Fruit fly (Drosophila melanogaster) whole organism, embryonic: ENCODE data around the gene Dhc62B.
A peak's percentile ranks its signal among the peaks of the same experiment; 100 is the strongest.

ENCODE experiments used
- CG11085 ChIP-seq: fragments of 200-800 bp; sonication (Bioruptor generic); IDR thresholded peaks from 2 replicates; pipeline ENCODE4 v1.3.6; 2022; ENCODE audit warnings: missing biosample characterization, missing genetic modification characterization
- CG11723 ChIP-seq: fragments of 200-800 bp; sonication (Bioruptor generic); optimal IDR thresholded peaks from 2 replicates; lab custom pipeline; 2017; ENCODE audit warnings: missing biosample characterization, mild to moderate bottlenecking, missing genetic modification characterization
- CG13894 ChIP-seq: fragments of 200-800 bp; sonication (Bioruptor generic); optimal IDR thresholded peaks from 3 replicates; lab custom pipeline; 2018; ENCODE audit warnings: missing biosample characterization, mild to moderate bottlenecking, missing genetic modification characterization, moderate library complexity
- CG17359 ChIP-seq: fragments of 200-800 bp; sonication (Bioruptor generic); optimal IDR thresholded peaks from 3 replicates; lab custom pipeline; 2018; ENCODE audit warnings: missing biosample characterization, mild to moderate bottlenecking, missing genetic modification characterization, moderate library complexity
- CG17361 ChIP-seq: fragments of 200-800 bp; sonication (Bioruptor generic); IDR thresholded peaks from 3 replicates; pipeline ENCODE4 v1.3.6; 2022; ENCODE audit warnings: missing biosample characterization, missing genetic modification characterization
- CG18476 ChIP-seq: fragments of 200-800 bp; sonication (Bioruptor generic); optimal IDR thresholded peaks from 2 replicates; lab custom pipeline; 2016; ENCODE audit warnings: missing biosample characterization, mild to moderate bottlenecking, missing genetic modification characterization
- CG2129 ChIP-seq: fragments of 200-800 bp; sonication (Bioruptor generic); IDR thresholded peaks from 2 replicates; pipeline ENCODE4 v1.3.6; 2022; ENCODE audit warnings: missing biosample characterization, missing genetic modification characterization; ENCODE audit not compliant: partially characterized antibody
- CG2678 ChIP-seq: fragments of 200-800 bp; sonication (Bioruptor generic); optimal IDR thresholded peaks from 3 replicates; lab custom pipeline; 2019; ENCODE audit warnings: missing biosample characterization, mild to moderate bottlenecking, missing genetic modification characterization, moderate library complexity
- CG30403 ChIP-seq: fragments of 200-800 bp; sonication (Bioruptor generic); optimal IDR thresholded peaks from 3 replicates; lab custom pipeline; 2016; ENCODE audit warnings: missing biosample characterization, missing genetic modification characterization
- CG31388 ChIP-seq: fragments of 200-800 bp; sonication (Bioruptor generic); optimal IDR thresholded peaks from 2 replicates; lab custom pipeline; 2016; ENCODE audit warnings: missing biosample characterization, missing genetic modification characterization
- CG5953 ChIP-seq: fragments of 200-800 bp; sonication (Bioruptor generic); IDR thresholded peaks from 2 replicates; pipeline ENCODE4 v1.3.6; 2022; ENCODE audit warnings: missing biosample characterization, missing genetic modification characterization
- CG6854 ChIP-seq: fragments of 200-800 bp; sonication (Bioruptor generic); optimal IDR thresholded peaks from 3 replicates; lab custom pipeline; 2017; ENCODE audit warnings: missing biosample characterization, mild to moderate bottlenecking, missing genetic modification characterization
- CG7556 ChIP-seq: fragments of 200-800 bp; sonication (Bioruptor generic); optimal IDR thresholded peaks from 2 replicates; lab custom pipeline; 2017; ENCODE audit warnings: missing biosample characterization, mild to moderate bottlenecking, missing genetic modification characterization
- CG7928 ChIP-seq: fragments of 200-800 bp; sonication (Bioruptor generic); optimal IDR thresholded peaks from 2 replicates; lab custom pipeline; 2017; ENCODE audit warnings: missing biosample characterization, mild to moderate bottlenecking, missing genetic modification characterization
- CG7963 ChIP-seq: fragments of 200-800 bp; sonication (Bioruptor generic); IDR thresholded peaks from 3 replicates; pipeline ENCODE4 v1.3.6; 2022; ENCODE audit warnings: missing biosample characterization, missing genetic modification characterization; ENCODE audit not compliant: partially characterized antibody
- CG8924 ChIP-seq: fragments of 200-800 bp; optimal IDR thresholded peaks from 3 replicates; lab custom pipeline; 2019; ENCODE audit warnings: missing biosample characterization, mild to moderate bottlenecking, missing genetic modification characterization, moderate library complexity
- CG9727 ChIP-seq: fragments of 200-800 bp; sonication (Bioruptor generic); optimal IDR thresholded peaks from 3 replicates; lab custom pipeline; 2017; ENCODE audit warnings: missing biosample characterization, mild to moderate bottlenecking, missing genetic modification characterization
- CG9932 ChIP-seq: fragments of 200-800 bp; sonication (Bioruptor generic); IDR thresholded peaks from 2 replicates; pipeline ENCODE4 v1.3.6; 2022; ENCODE audit warnings: missing biosample characterization, missing genetic modification characterization
- Deaf1 ChIP-seq: fragments of 200-800 bp; optimal IDR thresholded peaks from 3 replicates; lab custom pipeline; 2019; ENCODE audit warnings: missing biosample characterization, mild to moderate bottlenecking, missing genetic modification characterization, moderate library complexity
- E2f2 ChIP-seq: fragments of 200-800 bp; sonication (Bioruptor generic); IDR thresholded peaks from 2 replicates; pipeline ENCODE4 v1.3.6; 2022; ENCODE audit warnings: missing biosample characterization, missing genetic modification characterization
- Ets97D ChIP-seq: fragments of 200-800 bp; sonication (Bioruptor generic); optimal IDR thresholded peaks from 3 replicates; lab custom pipeline; 2016; ENCODE audit warnings: missing biosample characterization, missing genetic modification characterization
- H2.0 ChIP-seq: fragments of 200-800 bp; sonication (Bioruptor generic); IDR thresholded peaks from 2 replicates; pipeline ENCODE4 v1.3.6; 2022; ENCODE audit warnings: missing biosample characterization, missing genetic modification characterization
- HLH4C ChIP-seq: fragments of 200-800 bp; sonication (Bioruptor generic); IDR thresholded peaks from 3 replicates; pipeline ENCODE4 v1.3.6; 2022; ENCODE audit warnings: missing biosample characterization, missing genetic modification characterization; ENCODE audit not compliant: partially characterized antibody
- Hey ChIP-seq: fragments of 200-800 bp; sonication (Bioruptor generic); optimal IDR thresholded peaks from 3 replicates; lab custom pipeline; 2018; ENCODE audit warnings: missing biosample characterization, mild to moderate bottlenecking, missing genetic modification characterization
- Hmr ChIP-seq: fragments of 200-800 bp; sonication (Bioruptor generic); optimal IDR thresholded peaks from 3 replicates; lab custom pipeline; 2017; ENCODE audit warnings: mild to moderate bottlenecking, missing biosample characterization, missing genetic modification reagents, missing genetic modification characterization
- MBD-R2 ChIP-seq: fragments of 200-800 bp; sonication (Bioruptor generic); IDR thresholded peaks from 2 replicates; pipeline ENCODE4 v1.3.6; 2022; ENCODE audit warnings: missing biosample characterization, missing genetic modification characterization
- Med ChIP-seq: fragments of 200-800 bp; sonication (Bioruptor generic); peaks from one replicate; lab custom pipeline; 2016; ENCODE audit warnings: missing biosample characterization, missing genetic modification characterization, mild to moderate bottlenecking, inconsistent platforms, moderate library complexity
- Myb ChIP-seq: fragments of 200-800 bp; sonication (Bioruptor generic); optimal IDR thresholded peaks from 2 replicates; lab custom pipeline; 2016; ENCODE audit warnings: missing biosample characterization, missing genetic modification characterization
- Rfx ChIP-seq: fragments of 200-800 bp; sonication (Bioruptor generic); IDR thresholded peaks from 2 replicates; pipeline ENCODE4 v1.3.6; 2022; ENCODE audit warnings: missing biosample characterization, missing genetic modification characterization
- Sox100B ChIP-seq: fragments of 200-800 bp; sonication (Bioruptor generic); optimal IDR thresholded peaks from 3 replicates; lab custom pipeline; 2018; ENCODE audit warnings: missing biosample characterization, mild to moderate bottlenecking, missing genetic modification characterization
- Sox102F ChIP-seq: fragments of 200-800 bp; sonication (Bioruptor generic); optimal IDR thresholded peaks from 2 replicates; lab custom pipeline; 2018; ENCODE audit warnings: missing biosample characterization, mild to moderate bottlenecking, missing genetic modification characterization, moderate library complexity
- Xbp1 ChIP-seq: fragments of 200-800 bp; sonication (Bioruptor generic); optimal IDR thresholded peaks from 3 replicates; lab custom pipeline; 2016; ENCODE audit warnings: missing biosample characterization, mild to moderate bottlenecking, missing genetic modification characterization
- ase ChIP-seq: fragments of 200-800 bp; sonication (Bioruptor generic); IDR thresholded peaks from 3 replicates; pipeline ENCODE4 v1.3.6; 2022; ENCODE audit warnings: missing biosample characterization, missing genetic modification characterization
- ato ChIP-seq: fragments of 200-800 bp; sonication (Bioruptor generic); IDR thresholded peaks from 2 replicates; pipeline ENCODE4 v1.3.6; 2022; ENCODE audit warnings: missing biosample characterization, missing genetic modification characterization; ENCODE audit not compliant: partially characterized antibody
- danr ChIP-seq: fragments of 200-800 bp; sonication (Bioruptor generic); IDR thresholded peaks from 2 replicates; pipeline ENCODE4 v1.3.6; 2022; ENCODE audit warnings: missing biosample characterization, missing genetic modification characterization
- dpn ChIP-seq, 2 experiments: fragments of 200-800 bp; sonication (Bioruptor generic); optimal IDR thresholded peaks; 3 replicates each; lab custom pipeline; 2016; ENCODE audit warnings: missing biosample characterization in 2 of 2, missing genetic modification characterization in 2 of 2
- dysf ChIP-seq: fragments of 200-800 bp; sonication (Bioruptor generic); IDR thresholded peaks from 3 replicates; pipeline ENCODE4 v1.3.6; 2022; ENCODE audit warnings: missing biosample characterization, missing genetic modification characterization
- ind ChIP-seq: fragments of 200-800 bp; sonication (Bioruptor generic); optimal IDR thresholded peaks from 3 replicates; lab custom pipeline; 2016; ENCODE audit warnings: missing biosample characterization, missing genetic modification characterization
- jigr1 ChIP-seq: fragments of 200-800 bp; sonication (Bioruptor generic); IDR thresholded peaks from 3 replicates; pipeline ENCODE4 v1.3.6; 2022; ENCODE audit warnings: missing biosample characterization, missing genetic modification characterization
- lmd ChIP-seq: fragments of 200-800 bp; sonication (Bioruptor generic); IDR thresholded peaks from 2 replicates; pipeline ENCODE4 v1.3.6; 2022; ENCODE audit warnings: missing biosample characterization, missing genetic modification characterization
- mirr ChIP-seq: fragments of 200-800 bp; sonication (Bioruptor generic); optimal IDR thresholded peaks from 3 replicates; lab custom pipeline; 2018; ENCODE audit warnings: missing biosample characterization, mild to moderate bottlenecking, missing genetic modification characterization
- nau ChIP-seq: fragments of 200-800 bp; sonication (Bioruptor generic); optimal IDR thresholded peaks from 3 replicates; lab custom pipeline; 2017; ENCODE audit warnings: missing biosample characterization, mild to moderate bottlenecking, missing genetic modification characterization, missing genetic modification reagents
- nerfin-1 ChIP-seq: fragments of 200-800 bp; sonication (Bioruptor generic); optimal IDR thresholded peaks from 3 replicates; lab custom pipeline; 2019; ENCODE audit warnings: missing biosample characterization, mild to moderate bottlenecking, missing genetic modification characterization, moderate library complexity
- oc ChIP-seq: fragments of 200-800 bp; sonication (Bioruptor generic); optimal IDR thresholded peaks from 2 replicates; lab custom pipeline; 2018; ENCODE audit warnings: missing biosample characterization, mild to moderate bottlenecking, missing genetic modification characterization, moderate library complexity
- pho ChIP-seq: fragments of 200-800 bp; sonication (Bioruptor generic); optimal IDR thresholded peaks from 2 replicates; lab custom pipeline; 2016; ENCODE audit warnings: missing biosample characterization, missing genetic modification characterization
- tio ChIP-seq: fragments of 200-800 bp; sonication (Bioruptor generic); optimal IDR thresholded peaks from 2 replicates; lab custom pipeline; 2017; ENCODE audit warnings: missing biosample characterization, missing genetic modification characterization, inconsistent platforms
- toy ChIP-seq: fragments of 200-800 bp; sonication (Bioruptor generic); IDR thresholded peaks from 2 replicates; pipeline ENCODE4 v1.3.6; 2022; ENCODE audit warnings: missing biosample characterization, missing genetic modification characterization
- ttk ChIP-seq: fragments of 200-800 bp; sonication (Bioruptor generic); IDR thresholded peaks from 2 replicates; pipeline ENCODE4 v2.1.2; 2022; ENCODE audit warnings: missing biosample characterization, missing genetic modification characterization
- tup ChIP-seq: fragments of 200-800 bp; sonication (Bioruptor generic); optimal IDR thresholded peaks from 2 replicates; lab custom pipeline; 2016; ENCODE audit warnings: missing biosample characterization, mild to moderate bottlenecking, missing genetic modification characterization, moderate library complexity
- zen ChIP-seq: fragments of 200-800 bp; sonication (Bioruptor generic); optimal IDR thresholded peaks from 3 replicates; lab custom pipeline; 2018; ENCODE audit warnings: missing biosample characterization, mild to moderate bottlenecking, missing genetic modification characterization, moderate library complexity
- zf30C ChIP-seq: fragments of 200-800 bp; sonication (Bioruptor generic); optimal IDR thresholded peaks from 3 replicates; lab custom pipeline; 2018; ENCODE audit warnings: missing biosample characterization, mild to moderate bottlenecking, missing genetic modification characterization

Dhc62B gene

dm6 chr3L:1741107-1741506, 30.5 kb downstream of the Dhc62B start:
- TF ChIP-seq zf30C (GFP tag; lab: Kevin White, UChicago) = no peak
- no peak for TF ChIP-seq jigr1 (GFP tag; lab: Robert Waterston, UW)
- no peak for TF ChIP-seq MBD-R2
- TF ChIP-seq CG7963 (GFP tag; lab: Robert Waterston, UW) = no peak
- TF ChIP-seq tup = no peak
- TF ChIP-seq Hey (tag; lab: Kevin White, UChicago) = no peak
- no peak for TF ChIP-seq nau (GFP tag; lab: Kevin White, UChicago)
- TF ChIP-seq CG31388 (GFP tag; lab: Kevin White, UChicago) = no peak
- TF ChIP-seq CG17361 (GFP tag; lab: Robert Waterston, UW) = peak; percentile 33; the same call in 1 of the 3 replicates
- TF ChIP-seq ase (GFP tag; lab: Robert Waterston, UW) = 0 out of 3 replicates have a peak, but pooled peaks have one; percentile 30
- TF ChIP-seq CG13894 (tag; lab: Kevin White, UChicago) = no peak
- peak; percentile 18; the same call in 1 of the 2 replicates for TF ChIP-seq lmd (GFP tag; lab: Robert Waterston, UW)
- TF ChIP-seq danr (GFP tag; lab: Robert Waterston, UW) = no peak
- no peak for TF ChIP-seq HLH4C (GFP tag; lab: Robert Waterston, UW)
- no peak for TF ChIP-seq tio (GFP tag; lab: Kevin White, UChicago)
- TF ChIP-seq CG2129 = no peak
- TF ChIP-seq E2f2 (GFP tag; lab: Robert Waterston, UW) = no peak
- TF ChIP-seq CG18476 (GFP tag; lab: Kevin White, UChicago) = no peak
- TF ChIP-seq dysf = no peak
- TF ChIP-seq pho = no peak
- TF ChIP-seq Xbp1 = no peak
- TF ChIP-seq ato (GFP tag; lab: Robert Waterston, UW) = no peak
- no peak for TF ChIP-seq Deaf1 (tag; lab: Kevin White, UChicago)
- 0 out of 2 replicates have a peak, but pooled peaks have one; percentile 11 for TF ChIP-seq ttk
- peak; percentile 45 for TF ChIP-seq CG30403 (GFP tag; lab: Kevin White, UChicago)
- no peak for TF ChIP-seq nerfin-1 (tag; lab: Kevin White, UChicago)
- no peak for TF ChIP-seq zen
- TF ChIP-seq Sox102F (GFP tag; lab: Kevin White, UChicago) = peak; percentile 36
- TF ChIP-seq CG2678 = peak; percentile 13
- no peak for TF ChIP-seq Ets97D
- TF ChIP-seq CG7928 (GFP tag; lab: Kevin White, UChicago) = no peak
- no peak for TF ChIP-seq CG9932 (GFP tag; lab: Robert Waterston, UW)
- no peak for TF ChIP-seq CG11723
- TF ChIP-seq CG8924 = no peak
- TF ChIP-seq Hmr (GFP tag; lab: Kevin White, UChicago) = no peak
- no peak for TF ChIP-seq CG6854 (GFP tag; lab: Kevin White, UChicago)
- TF ChIP-seq Rfx (GFP tag; lab: Robert Waterston, UW) = 0 out of 2 replicates have a peak, but pooled peaks have one; percentile 14
- no peak for TF ChIP-seq CG9727 (GFP tag; lab: Kevin White, UChicago)
- no peak for TF ChIP-seq Med
- TF ChIP-seq toy (GFP tag; lab: Robert Waterston, UW) = no peak
- TF ChIP-seq dpn (GFP tag; optimal IDR thresholded peaks at IDR 0.05; lab: Kevin White, UChicago) = peak in 1 of 2 experiments; percentile 20
- TF ChIP-seq CG7556 = no peak
- TF ChIP-seq oc (tag; lab: Kevin White, UChicago) = no peak
- TF ChIP-seq ind (GFP tag; lab: Kevin White, UChicago) = peak; percentile 23
- peak; percentile 36 for TF ChIP-seq Sox100B (GFP tag; lab: Kevin White, UChicago)
- TF ChIP-seq Myb (GFP tag; lab: Kevin White, UChicago) = no peak
- TF ChIP-seq CG17359 = no peak
- no peak for TF ChIP-seq mirr (GFP tag; lab: Kevin White, UChicago)
- TF ChIP-seq H2.0 (GFP tag; lab: Robert Waterston, UW) = no peak
- TF ChIP-seq CG5953 = no peak
- TF ChIP-seq CG11085 (GFP tag; lab: Robert Waterston, UW) = no peak
